Fruit fly (Drosophila melanogaster) whole organism, embryonic: ENCODE data around the gene CG14232.
A peak's percentile ranks its signal among the peaks of the same experiment; 100 is the strongest.

Experiments used
- Abd-B ChIP-seq: fragments of 200-800 bp; sonication (Bioruptor generic); optimal IDR thresholded peaks from 2 replicates; lab custom pipeline; 2018; ENCODE audit warnings: missing biosample characterization, mild to moderate bottlenecking, missing genetic modification characterization, moderate library complexity
- Adf1 ChIP-seq: fragments of 200-800 bp; sonication (Bioruptor generic); IDR thresholded peaks from 2 replicates; pipeline ENCODE4 v1.3.6; 2022; ENCODE audit warnings: missing biosample characterization, missing genetic modification characterization
- Awh ChIP-seq: fragments of 200-800 bp; sonication (Bioruptor generic); IDR thresholded peaks from 2 replicates; pipeline ENCODE4, ENCODE4 v1.3.6; 2022; ENCODE audit warnings: missing biosample characterization, missing genetic modification characterization
- CG10462 ChIP-seq: fragments of 200-800 bp; sonication (Bioruptor generic); optimal IDR thresholded peaks from 2 replicates; lab custom pipeline; 2016; ENCODE audit warnings: missing biosample characterization, missing genetic modification characterization
- CG10565 ChIP-seq: fragments of 200-800 bp; sonication (Bioruptor generic); optimal IDR thresholded peaks from 3 replicates; lab custom pipeline; 2016; ENCODE audit warnings: missing biosample characterization, mild to moderate bottlenecking, missing genetic modification characterization
- CG13424 ChIP-seq: fragments of 200-800 bp; sonication (Bioruptor generic); optimal IDR thresholded peaks from 2 replicates; lab custom pipeline; 2019; ENCODE audit warnings: missing biosample characterization, mild to moderate bottlenecking, missing genetic modification characterization, moderate library complexity
- CG13624 ChIP-seq: fragments of 200-800 bp; sonication (Bioruptor generic); optimal IDR thresholded peaks from 2 replicates; lab custom pipeline; 2016; ENCODE audit warnings: missing biosample characterization, missing genetic modification characterization
- CG15601 ChIP-seq: fragments of 200-800 bp; sonication (Bioruptor generic); optimal IDR thresholded peaks from 3 replicates; lab custom pipeline; 2019; ENCODE audit warnings: missing biosample characterization, mild to moderate bottlenecking, missing genetic modification characterization, moderate library complexity
- CG17359 ChIP-seq: fragments of 200-800 bp; sonication (Bioruptor generic); optimal IDR thresholded peaks from 3 replicates; lab custom pipeline; 2018; ENCODE audit warnings: missing biosample characterization, mild to moderate bottlenecking, missing genetic modification characterization, moderate library complexity
- CG18599 ChIP-seq: fragments of 200-800 bp; sonication (Bioruptor generic); optimal IDR thresholded peaks from 3 replicates; lab custom pipeline; 2017; ENCODE audit warnings: missing biosample characterization, missing genetic modification characterization, mild to moderate bottlenecking, moderate library complexity, missing genetic modification reagents
- CG3847 ChIP-seq: fragments of 200-800 bp; sonication (Bioruptor generic); IDR thresholded peaks from 2 replicates; pipeline ENCODE4 v1.3.6; 2022; ENCODE audit warnings: missing biosample characterization, missing genetic modification characterization
- CG4282 ChIP-seq: fragments of 200-800 bp; sonication (Bioruptor generic); optimal IDR thresholded peaks from 2 replicates; lab custom pipeline; 2016; ENCODE audit warnings: missing biosample characterization, missing genetic modification characterization
- CG4328 ChIP-seq: fragments of 200-800 bp; sonication (Bioruptor generic); optimal IDR thresholded peaks from 3 replicates; lab custom pipeline; 2017; ENCODE audit warnings: missing biosample characterization, missing genetic modification reagents, missing genetic modification characterization
- CG4424 ChIP-seq: fragments of 200-800 bp; sonication (Bioruptor generic); optimal IDR thresholded peaks from 3 replicates; lab custom pipeline; 2016; ENCODE audit warnings: missing biosample characterization, missing genetic modification characterization
- CG6765 ChIP-seq: fragments of 200-800 bp; sonication (Bioruptor generic); optimal IDR thresholded peaks from 3 replicates; lab custom pipeline; 2017; ENCODE audit warnings: missing biosample characterization, mild to moderate bottlenecking, missing genetic modification characterization
- CG7963 ChIP-seq: fragments of 200-800 bp; sonication (Bioruptor generic); IDR thresholded peaks from 3 replicates; pipeline ENCODE4 v1.3.6; 2022; ENCODE audit warnings: missing biosample characterization, missing genetic modification characterization; ENCODE audit not compliant: partially characterized antibody
- CG8290 ChIP-seq, 3 experiments: fragments of 200-800 bp; sonication (Bioruptor generic); optimal IDR thresholded peaks; 2 replicates each; lab custom pipeline; 2016 to 2019; ENCODE audit warnings: missing biosample characterization in 3 of 3, missing genetic modification characterization in 3 of 3, mild to moderate bottlenecking in 2 of 3, moderate library complexity in 1 of 3
- D19A ChIP-seq: fragments of 200-800 bp; optimal IDR thresholded peaks from 3 replicates; lab custom pipeline; 2019; ENCODE audit warnings: missing biosample characterization, mild to moderate bottlenecking, missing genetic modification characterization, moderate library complexity
- H15 ChIP-seq: fragments of 200-800 bp; sonication (Bioruptor generic); IDR thresholded peaks from 3 replicates; pipeline ENCODE4 v1.3.6; 2022; ENCODE audit warnings: missing biosample characterization, missing genetic modification characterization
- HLH54F ChIP-seq: fragments of 200-800 bp; sonication (Bioruptor generic); optimal IDR thresholded peaks from 3 replicates; lab custom pipeline; 2016; ENCODE audit warnings: missing biosample characterization, missing genetic modification characterization
- NC2α ChIP-seq: fragments of 200-800 bp; sonication (Bioruptor generic); optimal IDR thresholded peaks from 2 replicates; lab custom pipeline; 2016; ENCODE audit warnings: missing biosample characterization, missing genetic modification characterization
- Rfx ChIP-seq: fragments of 200-800 bp; sonication (Bioruptor generic); IDR thresholded peaks from 2 replicates; pipeline ENCODE4 v1.3.6; 2022; ENCODE audit warnings: missing biosample characterization, missing genetic modification characterization
- Scr ChIP-seq: fragments of 200-800 bp; sonication (Bioruptor generic); IDR thresholded peaks from 2 replicates; pipeline ENCODE4 v1.3.6; 2022; ENCODE audit warnings: missing biosample characterization, missing genetic modification characterization; ENCODE audit not compliant: partially characterized antibody
- Sin3A ChIP-seq: fragments of >200 bp; optimal IDR thresholded peaks from 2 replicates; lab custom pipeline; 2018
- Sry-δ ChIP-seq: fragments of 200-800 bp; sonication (Bioruptor generic); optimal IDR thresholded peaks from 2 replicates; lab custom pipeline; 2016; ENCODE audit warnings: missing biosample characterization, missing genetic modification characterization
- bigmax ChIP-seq: fragments of 200-800 bp; sonication (Bioruptor generic); optimal IDR thresholded peaks from 2 replicates; lab custom pipeline; 2018; ENCODE audit warnings: missing biosample characterization, mild to moderate bottlenecking, missing genetic modification characterization
- bowl ChIP-seq: fragments of 200-800 bp; sonication (Bioruptor generic); IDR thresholded peaks from 2 replicates; pipeline ENCODE4 v1.3.6; 2022; ENCODE audit warnings: missing biosample characterization, missing genetic modification characterization
- bsh ChIP-seq, 2 experiments: fragments of 200-800 bp; sonication (Bioruptor generic); optimal IDR thresholded peaks; 2 replicates each; lab custom pipeline; 2017 to 2018; ENCODE audit warnings: mild to moderate bottlenecking in 2 of 2, missing biosample characterization in 2 of 2, missing genetic modification characterization in 2 of 2, moderate library complexity in 1 of 2
- cato ChIP-seq: fragments of 200-800 bp; sonication (Bioruptor generic); optimal IDR thresholded peaks from 2 replicates; lab custom pipeline; 2016; ENCODE audit warnings: missing biosample characterization, missing genetic modification characterization, borderline replicate concordance
- caup ChIP-seq: fragments of 200-800 bp; sonication (Bioruptor generic); optimal IDR thresholded peaks from 3 replicates; lab custom pipeline; 2017; ENCODE audit warnings: missing biosample characterization, mild to moderate bottlenecking, missing genetic modification characterization, moderate library complexity; ENCODE audit not compliant: severe bottlenecking
- croc ChIP-seq: fragments of 200-800 bp; sonication (Bioruptor generic); conservative IDR thresholded peaks from 3 replicates; pipeline ENCODE4 v1.3.6; 2022; ENCODE audit warnings: missing biosample characterization, missing genetic modification characterization
- dan ChIP-seq: fragments of 200-800 bp; sonication (Bioruptor generic); IDR thresholded peaks from 2 replicates; pipeline ENCODE4 v1.3.6; 2022; ENCODE audit warnings: missing biosample characterization, missing genetic modification characterization
- dysf ChIP-seq: fragments of 200-800 bp; sonication (Bioruptor generic); IDR thresholded peaks from 3 replicates; pipeline ENCODE4 v1.3.6; 2022; ENCODE audit warnings: missing biosample characterization, missing genetic modification characterization
- fd102C ChIP-seq: fragments of 200-800 bp; sonication (Bioruptor generic); optimal IDR thresholded peaks from 2 replicates; lab custom pipeline; 2018; ENCODE audit warnings: missing biosample characterization, mild to moderate bottlenecking, missing genetic modification characterization, moderate library complexity
- her ChIP-seq: fragments of 200-800 bp; sonication (Bioruptor generic); optimal IDR thresholded peaks from 2 replicates; lab custom pipeline; 2016; ENCODE audit warnings: missing biosample characterization, missing genetic modification characterization
- insv ChIP-seq, 2 experiments: fragments of 200-800 bp; sonication (Bioruptor generic); optimal IDR thresholded peaks; 3 replicates each; lab custom pipeline; 2016 to 2018; ENCODE audit warnings: missing biosample characterization in 2 of 2, missing genetic modification characterization in 2 of 2
- klu ChIP-seq: fragments of 200-800 bp; sonication (Bioruptor generic); IDR thresholded peaks from 2 replicates; pipeline ENCODE4 v1.3.6; 2022; ENCODE audit warnings: missing biosample characterization, missing genetic modification characterization
- kni ChIP-seq: fragments of 200-800 bp; sonication (Bioruptor generic); optimal IDR thresholded peaks from 3 replicates; lab custom pipeline; 2017; ENCODE audit warnings: mild to moderate bottlenecking, missing biosample characterization, missing genetic modification reagents, missing genetic modification characterization
- lbe ChIP-seq: fragments of 200-800 bp; sonication (Bioruptor generic); optimal IDR thresholded peaks from 2 replicates; lab custom pipeline; 2016; ENCODE audit warnings: missing biosample characterization, mild to moderate bottlenecking, missing genetic modification characterization
- mld ChIP-seq: fragments of 200-800 bp; sonication (Bioruptor generic); IDR thresholded peaks from 3 replicates; pipeline ENCODE4 v1.3.6; 2022; ENCODE audit warnings: missing biosample characterization, missing genetic modification characterization; ENCODE audit not compliant: partially characterized antibody
- pnt ChIP-seq: fragments of 200-800 bp; sonication (Bioruptor generic); optimal IDR thresholded peaks from 3 replicates; lab custom pipeline; 2016; ENCODE audit warnings: missing biosample characterization, missing genetic modification characterization
- pros ChIP-seq: fragments of 200-800 bp; sonication (Bioruptor generic); optimal IDR thresholded peaks from 3 replicates; lab custom pipeline; 2019; ENCODE audit warnings: missing biosample characterization, mild to moderate bottlenecking, missing genetic modification characterization, moderate library complexity
- sc ChIP-seq, 3 experiments: fragments of >200 bp in 2 of 3; fragments of 200-800 bp in 1 of 3; sonication (Bioruptor generic) in 1 of 3; optimal IDR thresholded peaks; 2 replicates in 2 of 3; 3 replicates in 1 of 3; lab custom pipeline; 2017; ENCODE audit warnings: mild to moderate bottlenecking in 1 of 3, missing biosample characterization in 1 of 3, missing genetic modification characterization in 1 of 3, missing genetic modification reagents in 1 of 3
- scrt ChIP-seq: fragments of 200-800 bp; sonication (Bioruptor generic); optimal IDR thresholded peaks from 2 replicates; lab custom pipeline; 2018; ENCODE audit warnings: missing biosample characterization, mild to moderate bottlenecking, missing genetic modification characterization, moderate library complexity
- sens ChIP-seq: fragments of 200-800 bp; sonication (Bioruptor generic); peaks from one replicate; lab custom pipeline; 2016; ENCODE audit warnings: missing biosample characterization, missing genetic modification characterization
- stwl ChIP-seq: fragments of 200-800 bp; sonication (Bioruptor generic); optimal IDR thresholded peaks from 3 replicates; lab custom pipeline; 2018; ENCODE audit warnings: missing biosample characterization, mild to moderate bottlenecking, missing genetic modification characterization, moderate library complexity
- tgo ChIP-seq: fragments of 200-800 bp; sonication (Bioruptor generic); IDR thresholded peaks from 3 replicates; pipeline ENCODE4 v1.3.6; 2022; ENCODE audit warnings: missing biosample characterization, missing genetic modification characterization
- vfl ChIP-seq: fragments of 200-800 bp; sonication (Bioruptor generic); optimal IDR thresholded peaks from 2 replicates; lab custom pipeline; 2016; ENCODE audit warnings: missing biosample characterization, missing genetic modification characterization
- wor ChIP-seq: fragments of 200-800 bp; sonication (Bioruptor generic); IDR thresholded peaks from 2 replicates; pipeline ENCODE4 v1.3.6; 2022; ENCODE audit warnings: missing biosample characterization, missing genetic modification characterization

The CG14232 gene

dm6 chrX:19744003-19744488, 40.0 kb upstream of the CG14232 start, which contains the start of the genes CG18809, COX6B, CG33932 and Rpp20 (continued):
- peak; percentile 1 for TF ChIP-seq NC2α (GFP tag; lab: Kevin White, UChicago)
- peak; percentile 51 for TF ChIP-seq CG6765
- peak; percentile 57 for TF ChIP-seq CG15601 (tag; lab: Kevin White, UChicago)
- TF ChIP-seq caup (GFP tag; lab: Kevin White, UChicago), result peak; percentile 83
- TF ChIP-seq croc (GFP tag; lab: Robert Waterston, UW), result peak; percentile 25; the same call in 1 of the 3 replicates
- peak; percentile 78 for TF ChIP-seq stwl
- TF ChIP-seq wor (GFP tag; lab: Robert Waterston, UW), result no peak
- TF ChIP-seq bigmax (GFP tag; lab: Kevin White, UChicago), result peak; percentile 49
- TF ChIP-seq pnt (GFP tag; lab: Kevin White, UChicago), result peak; percentile 33
- TF ChIP-seq Rfx, result peak; percentile 88
- peak; percentile 74 for TF ChIP-seq CG18599 (GFP tag; lab: Kevin White, UChicago)
- TF ChIP-seq her (GFP tag; lab: Kevin White, UChicago), result peak; percentile 75
- TF ChIP-seq CG7963, result peak; percentile 91
- peak; percentile 92 for TF ChIP-seq Scr (GFP tag; lab: Robert Waterston, UW)
- no peak for TF ChIP-seq Abd-B (GFP tag; lab: Kevin White, UChicago)
- no peak for TF ChIP-seq D19A (tag; lab: Kevin White, UChicago)
- peak; percentile 35; the same call in 1 of the 2 replicates for TF ChIP-seq Awh (GFP tag; lab: Robert Waterston, UW)
- peak; percentile 8 for TF ChIP-seq fd102C (GFP tag; lab: Kevin White, UChicago)
- TF ChIP-seq CG13624 (GFP tag; lab: Kevin White, UChicago), result peak; percentile 83
- TF ChIP-seq CG3847 (GFP tag; lab: Robert Waterston, UW), result peak; percentile 94
- TF ChIP-seq Sry-δ (GFP tag; lab: Kevin White, UChicago), result peak; percentile 100
- TF ChIP-seq CG13424, result peak; percentile 30
- no peak for TF ChIP-seq scrt
- TF ChIP-seq insv (GFP tag; optimal IDR thresholded peaks at IDR 0.05; lab: Kevin White, UChicago), result peak in 1 of 2 experiments; percentile 26
- no peak for TF ChIP-seq dan
- peak; percentile 0 for TF ChIP-seq cato (GFP tag; lab: Kevin White, UChicago)
- peak; percentile 91 for TF ChIP-seq sens (GFP tag; lab: Kevin White, UChicago)
- TF ChIP-seq klu (GFP tag; lab: Robert Waterston, UW), result no peak
- peak; percentile 68 for TF ChIP-seq lbe (GFP tag; lab: Kevin White, UChicago)
- TF ChIP-seq vfl (GFP tag; lab: Kevin White, UChicago), result peak; percentile 85
- peak; percentile 70 for TF ChIP-seq HLH54F (GFP tag; lab: Kevin White, UChicago)
- TF ChIP-seq CG17359, result no peak
- TF ChIP-seq CG4424 (GFP tag; lab: Kevin White, UChicago), result peak; percentile 50
- TF ChIP-seq pros (GFP tag; lab: Kevin White, UChicago), result no peak
- no peak for TF ChIP-seq CG10565 (GFP tag; lab: Kevin White, UChicago)
- peak; percentile 9 for TF ChIP-seq CG10462 (GFP tag; lab: Kevin White, UChicago)
- TF ChIP-seq CG8290 (GFP tag; optimal IDR thresholded peaks at IDR 0.05; lab: Kevin White, UChicago), result peak; percentile 66
- peak in 1 of 2 experiments; percentile 95 for TF ChIP-seq CG8290 (tag; optimal IDR thresholded peaks at IDR 0.05; lab: Kevin White, UChicago)
- TF ChIP-seq bowl, result no peak
- TF ChIP-seq dysf (GFP tag; lab: Robert Waterston, UW), result peak; percentile 69; the same call in 2 of the 3 replicates
- no peak for TF ChIP-seq sc (optimal IDR thresholded peaks at IDR 0.05; lab: Kevin White, UChicago)
- no peak for TF ChIP-seq sc (GFP tag; optimal IDR thresholded peaks at IDR 0.05; lab: Kevin White, UChicago)
- TF ChIP-seq kni (GFP tag; lab: Kevin White, UChicago), result peak; percentile 26
- peak; percentile 63 for TF ChIP-seq Sin3A (lab: Kevin White, UChicago)
- TF ChIP-seq mld, result peak; percentile 90
- TF ChIP-seq tgo (GFP tag; lab: Robert Waterston, UW), result peak; percentile 43; the same call in 1 of the 3 replicates
- peak; percentile 69 for TF ChIP-seq CG4282 (GFP tag; lab: Kevin White, UChicago)
- peak; percentile 24; the same call in 1 of the 2 replicates for TF ChIP-seq Adf1 (GFP tag; lab: Robert Waterston, UW)
- peak; percentile 32 for TF ChIP-seq CG4328 (GFP tag; lab: Kevin White, UChicago)
- TF ChIP-seq bsh (GFP tag; optimal IDR thresholded peaks at IDR 0.05; lab: Kevin White, UChicago), result peak in 1 of 2 experiments; percentile 23
- TF ChIP-seq H15 (GFP tag; lab: Robert Waterston, UW), result peak; percentile 37; the same call in 1 of the 3 replicates
